Fruit fly (Drosophila melanogaster) whole organism, prepupa: ENCODE data around the gene Gapvd1.

Source experiments
- CG10631 ChIP-seq: fragments of 200-800 bp; sonication (Bioruptor generic); optimal IDR thresholded peaks from 2 replicates; lab custom pipeline; 2016; ENCODE audit warnings: missing biosample characterization, missing genetic modification characterization
- CG11294 ChIP-seq: fragments of 200-800 bp; sonication (Bioruptor generic); IDR thresholded peaks from 2 replicates; pipeline ENCODE4 v1.3.6; 2022; ENCODE audit warnings: missing biosample characterization, missing genetic modification characterization
- CG11762 ChIP-seq: fragments of 200-800 bp; sonication (Bioruptor generic); optimal IDR thresholded peaks from 3 replicates; lab custom pipeline; 2016; ENCODE audit warnings: missing biosample characterization, missing genetic modification characterization; ENCODE audit not compliant: insufficient read depth
- CG11902 ChIP-seq: fragments of 200-800 bp; sonication (Bioruptor generic); optimal IDR thresholded peaks from 3 replicates; lab custom pipeline; 2016; ENCODE audit warnings: missing biosample characterization, missing genetic modification characterization
- CG15336 ChIP-seq: fragments of 200-800 bp; sonication (Bioruptor generic); IDR thresholded peaks from 2 replicates; pipeline ENCODE4 v1.3.6; 2022; ENCODE audit warnings: missing biosample characterization, missing genetic modification characterization
- CG3032 ChIP-seq: fragments of 200-800 bp; optimal IDR thresholded peaks from 2 replicates; lab custom pipeline; 2019; ENCODE audit warnings: missing biosample characterization, mild to moderate bottlenecking, missing genetic modification characterization, moderate library complexity
- CG31627 ChIP-seq: fragments of 200-800 bp; sonication (Bioruptor generic); optimal IDR thresholded peaks from 3 replicates; lab custom pipeline; 2016; ENCODE audit warnings: missing biosample characterization, missing genetic modification characterization
- CG32006 ChIP-seq: fragments of 200-800 bp; sonication (Bioruptor generic); optimal IDR thresholded peaks from 3 replicates; lab custom pipeline; 2017; ENCODE audit warnings: missing biosample characterization, mild to moderate bottlenecking, missing genetic modification characterization
- CG34406 ChIP-seq: fragments of 200-800 bp; sonication (Bioruptor generic); optimal IDR thresholded peaks from 3 replicates; lab custom pipeline; 2016; ENCODE audit warnings: missing biosample characterization, missing genetic modification characterization
- CG3919 ChIP-seq: fragments of 200-800 bp; sonication (Bioruptor generic); optimal IDR thresholded peaks from 3 replicates; lab custom pipeline; 2016; ENCODE audit warnings: missing biosample characterization, missing genetic modification characterization
- CG4318 ChIP-seq: fragments of 200-800 bp; sonication (Bioruptor generic); optimal IDR thresholded peaks from 3 replicates; lab custom pipeline; 2017; ENCODE audit warnings: missing biosample characterization, mild to moderate bottlenecking, missing genetic modification characterization
- CG6163 ChIP-seq: fragments of 200-800 bp; sonication (Bioruptor generic); IDR thresholded peaks from 3 replicates; pipeline ENCODE4 v1.3.6; 2022; ENCODE audit warnings: missing biosample characterization, missing genetic modification characterization
- CG6276 ChIP-seq: fragments of 200-800 bp; sonication (Bioruptor generic); optimal IDR thresholded peaks from 2 replicates; lab custom pipeline; 2017; ENCODE audit warnings: missing biosample characterization, mild to moderate bottlenecking, missing genetic modification characterization
- CG6792 ChIP-seq: fragments of 200-800 bp; sonication (Bioruptor generic); optimal IDR thresholded peaks from 3 replicates; lab custom pipeline; 2016; ENCODE audit warnings: missing biosample characterization, missing genetic modification characterization
- CG6854 ChIP-seq: fragments of 200-800 bp; sonication (Bioruptor generic); optimal IDR thresholded peaks from 2 replicates; lab custom pipeline; 2017; ENCODE audit warnings: missing biosample characterization, mild to moderate bottlenecking, missing genetic modification characterization
- CG7368 ChIP-seq: fragments of 200-800 bp; sonication (Bioruptor generic); optimal IDR thresholded peaks from 3 replicates; lab custom pipeline; 2016; ENCODE audit warnings: missing biosample characterization, missing genetic modification characterization
- CG8119 ChIP-seq: fragments of 200-800 bp; sonication (Bioruptor generic); IDR thresholded peaks from 3 replicates; pipeline ENCODE4 v1.3.6; 2022; ENCODE audit warnings: missing biosample characterization, missing genetic modification characterization
- CG8319 ChIP-seq: fragments of 200-800 bp; sonication (Bioruptor generic); optimal IDR thresholded peaks from 3 replicates; lab custom pipeline; 2016; ENCODE audit warnings: missing biosample characterization, missing genetic modification characterization
- CG8632 ChIP-seq: fragments of 200-800 bp; sonication (Bioruptor generic); optimal IDR thresholded peaks from 3 replicates; lab custom pipeline; 2016; ENCODE audit warnings: missing biosample characterization, missing genetic modification characterization
- Eip75B ChIP-seq: fragments of 200-800 bp; sonication (Bioruptor generic); optimal IDR thresholded peaks from 3 replicates; lab custom pipeline; 2016; ENCODE audit warnings: missing biosample characterization, missing genetic modification characterization
- Eip78C ChIP-seq: fragments of 200-800 bp; sonication (Bioruptor generic); peaks from one replicate; lab custom pipeline; 2016; ENCODE audit warnings: missing biosample characterization, missing genetic modification characterization
- Eip93F ChIP-seq: fragments of 200-800 bp; sonication (Bioruptor generic); optimal IDR thresholded peaks from 2 replicates; lab custom pipeline; 2016; ENCODE audit warnings: missing biosample characterization, mild to moderate bottlenecking, missing genetic modification characterization
- Ets21C ChIP-seq: fragments of 200-800 bp; sonication (Bioruptor generic); optimal IDR thresholded peaks from 3 replicates; lab custom pipeline; 2016; ENCODE audit warnings: missing biosample characterization, missing genetic modification characterization
- Ets96B ChIP-seq: fragments of 200-800 bp; optimal IDR thresholded peaks from 2 replicates; lab custom pipeline; 2019; ENCODE audit warnings: missing biosample characterization, mild to moderate bottlenecking, missing genetic modification characterization, moderate library complexity
- Gug ChIP-seq: fragments of 200-800 bp; sonication (Bioruptor generic); IDR thresholded peaks from 2 replicates; pipeline ENCODE4 v1.3.6; 2022; ENCODE audit warnings: missing biosample characterization, missing genetic modification characterization
- Hr39 ChIP-seq: fragments of 200-800 bp; sonication (Bioruptor generic); optimal IDR thresholded peaks from 2 replicates; lab custom pipeline; 2016; ENCODE audit warnings: missing biosample characterization, missing genetic modification characterization
- Hr4 ChIP-seq: fragments of 200-800 bp; sonication (Bioruptor generic); optimal IDR thresholded peaks from 3 replicates; lab custom pipeline; 2016; ENCODE audit warnings: missing biosample characterization, missing genetic modification characterization
- Met ChIP-seq: fragments of 200-800 bp; sonication (Bioruptor generic); optimal IDR thresholded peaks from 3 replicates; lab custom pipeline; 2016; ENCODE audit warnings: missing biosample characterization, missing genetic modification characterization
- OdsH ChIP-seq: fragments of 200-800 bp; sonication (Bioruptor generic); optimal IDR thresholded peaks from 3 replicates; lab custom pipeline; 2016; ENCODE audit warnings: missing biosample characterization, missing genetic modification characterization
- Smox ChIP-seq: fragments of 200-800 bp; sonication (Bioruptor generic); optimal IDR thresholded peaks from 3 replicates; lab custom pipeline; 2016; ENCODE audit warnings: missing biosample characterization, missing genetic modification characterization
- Sox102F ChIP-seq: fragments of 200-800 bp; sonication (Bioruptor generic); optimal IDR thresholded peaks from 2 replicates; lab custom pipeline; 2016; ENCODE audit warnings: missing biosample characterization, mild to moderate bottlenecking, missing genetic modification characterization
- Sox14 ChIP-seq: fragments of 200-800 bp; sonication (Bioruptor generic); optimal IDR thresholded peaks from 3 replicates; lab custom pipeline; 2016; ENCODE audit warnings: missing biosample characterization, missing genetic modification characterization
- Sox15 ChIP-seq: fragments of 200-800 bp; sonication (Bioruptor generic); optimal IDR thresholded peaks from 3 replicates; lab custom pipeline; 2016; ENCODE audit warnings: missing biosample characterization, missing genetic modification characterization
- achi ChIP-seq: fragments of 200-800 bp; sonication (Bioruptor generic); optimal IDR thresholded peaks from 3 replicates; lab custom pipeline; 2016; ENCODE audit warnings: missing biosample characterization, missing genetic modification characterization
- cyc ChIP-seq: fragments of 200-800 bp; sonication (Bioruptor generic); optimal IDR thresholded peaks from 3 replicates; lab custom pipeline; 2016; ENCODE audit warnings: missing biosample characterization, missing genetic modification characterization
- eg ChIP-seq: fragments of 200-800 bp; sonication (Bioruptor generic); IDR thresholded peaks from 3 replicates; pipeline ENCODE4 v1.3.6; 2022; ENCODE audit warnings: missing biosample characterization, missing genetic modification characterization
- esn ChIP-seq: fragments of 200-800 bp; sonication (Bioruptor generic); optimal IDR thresholded peaks from 2 replicates; lab custom pipeline; 2016; ENCODE audit warnings: missing biosample characterization, mild to moderate bottlenecking, missing genetic modification characterization, moderate library complexity
- fd59A ChIP-seq: fragments of 200-800 bp; sonication (Bioruptor generic); optimal IDR thresholded peaks from 2 replicates; lab custom pipeline; 2017; ENCODE audit warnings: missing biosample characterization, mild to moderate bottlenecking, missing genetic modification characterization, missing genetic modification reagents
- fd85E ChIP-seq: fragments of 200-800 bp; sonication (Bioruptor generic); optimal IDR thresholded peaks from 3 replicates; lab custom pipeline; 2016; ENCODE audit warnings: missing biosample characterization, missing genetic modification characterization
- fkh ChIP-seq: fragments of 200-800 bp; sonication (Bioruptor generic); optimal IDR thresholded peaks from 3 replicates; lab custom pipeline; 2017; ENCODE audit warnings: missing biosample characterization, mild to moderate bottlenecking, missing genetic modification characterization, moderate library complexity
- net ChIP-seq: fragments of 200-800 bp; sonication (Bioruptor generic); optimal IDR thresholded peaks from 3 replicates; lab custom pipeline; 2016; ENCODE audit warnings: missing biosample characterization, missing genetic modification characterization
- pdm3 ChIP-seq: fragments of 200-800 bp; sonication (Bioruptor generic); optimal IDR thresholded peaks from 3 replicates; lab custom pipeline; 2016; ENCODE audit warnings: missing biosample characterization, missing genetic modification characterization
- spab ChIP-seq: fragments of 200-800 bp; sonication (Bioruptor generic); optimal IDR thresholded peaks from 2 replicates; lab custom pipeline; 2017; ENCODE audit warnings: missing biosample characterization, mild to moderate bottlenecking, missing genetic modification characterization, missing genetic modification reagents
- ss ChIP-seq, 2 experiments: fragments of 200-800 bp; sonication (Bioruptor generic); optimal IDR thresholded peaks; 2 replicates in 1 of 2; 3 replicates in 1 of 2; lab custom pipeline; 2017 to 2018; ENCODE audit warnings: mild to moderate bottlenecking in 2 of 2, missing biosample characterization in 2 of 2, missing genetic modification characterization in 2 of 2, moderate library complexity in 1 of 2
- svp ChIP-seq: fragments of 200-800 bp; sonication (Bioruptor generic); peaks from one replicate; lab custom pipeline; 2016; ENCODE audit warnings: missing biosample characterization, missing genetic modification characterization
- topi ChIP-seq: fragments of 200-800 bp; sonication (Bioruptor generic); optimal IDR thresholded peaks from 3 replicates; lab custom pipeline; 2016; ENCODE audit warnings: missing biosample characterization, missing genetic modification characterization
- vri ChIP-seq: fragments of 200-800 bp; sonication (Bioruptor generic); optimal IDR thresholded peaks from 3 replicates; lab custom pipeline; 2016; ENCODE audit warnings: missing biosample characterization, mild to moderate bottlenecking, missing genetic modification characterization

Gene Gapvd1

DNA sequence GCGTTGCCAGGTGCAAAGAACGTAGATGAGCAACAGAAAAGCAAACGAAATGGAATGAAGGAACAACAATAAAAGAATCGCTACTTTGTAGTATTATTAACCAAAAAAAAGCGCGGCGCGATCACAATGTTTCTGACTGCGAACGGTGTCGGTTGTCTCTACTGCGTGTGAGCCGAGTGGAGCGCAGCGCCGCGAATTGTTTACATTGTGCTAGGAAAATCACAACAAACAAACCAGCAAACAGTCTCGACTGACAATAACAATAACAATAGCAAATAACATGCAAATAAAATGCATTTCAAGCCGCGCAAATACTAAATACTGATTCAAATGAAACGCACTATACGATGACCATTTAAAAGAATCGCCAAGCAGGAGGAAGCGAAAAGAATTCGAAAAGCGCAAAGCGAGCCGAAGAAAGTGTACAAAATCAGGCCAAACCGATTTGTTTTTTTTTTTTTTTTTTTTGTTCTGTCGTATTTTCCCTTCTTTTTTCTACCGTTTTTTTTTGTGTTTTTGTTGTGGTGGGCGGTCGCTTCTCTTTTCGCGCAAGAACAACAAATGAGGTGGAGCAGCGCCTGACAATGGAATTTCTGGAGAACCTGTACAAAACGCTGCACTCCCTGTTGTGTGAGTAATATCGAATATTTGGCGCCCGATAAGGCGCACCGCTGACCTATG lies 14.8 kb downstream of the Gapvd1 start, which contains the start of the genes CG34348 and Kap3 (continued):
- TF ChIP-seq Smox (GFP tag; lab: Kevin White, UChicago) (no peak), CG32006 (no peak), Hr4 (GFP tag; lab: Kevin White, UChicago) (peak; percentile 26), CG6163 (GFP tag; lab: Robert Waterston, UW) (peak; percentile 67), fkh (peak; percentile 3), eg (GFP tag; lab: Robert Waterston, UW) (peak; percentile 64; the same call in 2 of the 3 replicates), Sox14 (GFP tag; lab: Kevin White, UChicago) (no peak)

DNA sequence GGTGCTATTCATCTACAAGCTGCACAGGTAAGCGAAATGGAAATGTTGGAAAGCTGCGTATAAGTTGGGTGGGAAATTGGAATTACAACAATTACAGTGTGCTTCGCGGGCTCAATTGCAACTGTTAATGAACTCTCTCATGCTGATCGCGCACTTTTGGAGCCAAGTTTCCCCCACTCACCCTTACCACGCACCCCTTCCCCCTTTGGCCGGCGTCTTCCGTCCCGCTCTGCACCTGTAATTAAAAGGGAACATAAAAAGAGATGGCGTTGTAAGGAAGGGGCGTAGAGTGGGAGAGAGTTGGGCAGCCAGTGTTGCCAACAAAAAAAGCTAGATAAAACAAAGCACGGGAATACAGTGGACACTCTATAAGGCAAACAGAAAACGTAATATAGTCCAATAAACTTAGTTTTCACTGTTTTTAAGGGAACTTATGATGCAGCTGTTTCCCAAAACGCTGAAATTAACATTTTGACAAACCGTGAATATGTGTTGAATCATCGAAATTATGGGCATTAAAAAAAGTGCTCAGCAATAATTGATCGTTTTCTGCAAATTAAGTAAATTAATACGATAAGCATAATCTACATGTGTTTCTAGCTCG lies 15.6 kb downstream of the Gapvd1 start:
- TF ChIP-seq Sox102F (GFP tag; lab: Kevin White, UChicago): no peak
- peak; percentile 17; the same call in 1 of the 2 replicates for TF ChIP-seq CG15336 (GFP tag; lab: Robert Waterston, UW)
- no peak for TF ChIP-seq CG6276 (GFP tag; lab: Kevin White, UChicago)
- TF ChIP-seq CG8119 (GFP tag; lab: Robert Waterston, UW): no peak
- TF ChIP-seq ss (GFP tag; optimal IDR thresholded peaks at IDR 0.05; lab: Kevin White, UChicago): peak in 1 of 2 experiments; percentile 11
- no peak for TF ChIP-seq vri (GFP tag; lab: Kevin White, UChicago)
- TF ChIP-seq fd85E (GFP tag; lab: Kevin White, UChicago): no peak
- peak; percentile 14 for TF ChIP-seq CG10631 (GFP tag; lab: Kevin White, UChicago)
- TF ChIP-seq fkh: no peak
- TF ChIP-seq Sox14 (GFP tag; lab: Kevin White, UChicago): peak; percentile 4
- TF ChIP-seq CG4318 (GFP tag; lab: Kevin White, UChicago): no peak
- TF ChIP-seq CG6163 (GFP tag; lab: Robert Waterston, UW): peak; percentile 35; the same call in 1 of the 3 replicates
- no peak for TF ChIP-seq CG8319 (GFP tag; lab: Kevin White, UChicago)
- peak; percentile 29 for TF ChIP-seq CG31627
- TF ChIP-seq CG32006: peak; percentile 53
- TF ChIP-seq pdm3 (GFP tag; lab: Kevin White, UChicago): no peak
- TF ChIP-seq Gug (GFP tag; lab: Robert Waterston, UW): no peak
- no peak for TF ChIP-seq Ets21C (GFP tag; lab: Kevin White, UChicago)
- peak; percentile 37 for TF ChIP-seq CG6792 (GFP tag; lab: Kevin White, UChicago)
- no peak for TF ChIP-seq CG11902
- TF ChIP-seq fd59A (GFP tag; lab: Kevin White, UChicago): no peak
- TF ChIP-seq Met (GFP tag; lab: Kevin White, UChicago): peak; percentile 4
- no peak for TF ChIP-seq CG11762 (GFP tag; lab: Kevin White, UChicago)
- no peak for TF ChIP-seq CG7368
- no peak for TF ChIP-seq spab
- peak; percentile 35 for TF ChIP-seq OdsH (GFP tag; lab: Kevin White, UChicago)
- TF ChIP-seq CG34406 (GFP tag; lab: Kevin White, UChicago): no peak
- peak; percentile 43 for TF ChIP-seq achi (GFP tag; lab: Kevin White, UChicago)
- TF ChIP-seq Hr4 (GFP tag; lab: Kevin White, UChicago): peak; percentile 48
- peak; percentile 33 for TF ChIP-seq Smox (GFP tag; lab: Kevin White, UChicago)
- peak; percentile 28 for TF ChIP-seq esn (GFP tag; lab: Kevin White, UChicago)
- TF ChIP-seq Eip93F: no peak
- peak; percentile 53; the same call in 2 of the 3 replicates for TF ChIP-seq eg (GFP tag; lab: Robert Waterston, UW)
- TF ChIP-seq net: no peak
- peak; percentile 22 for TF ChIP-seq CG3032 (tag; lab: Kevin White, UChicago)
- TF ChIP-seq Sox15 (GFP tag; lab: Kevin White, UChicago): peak; percentile 5
- TF ChIP-seq svp (GFP tag; lab: Kevin White, UChicago): peak; percentile 74
- TF ChIP-seq CG3919 (GFP tag; lab: Kevin White, UChicago): peak; percentile 52
- TF ChIP-seq topi (GFP tag; lab: Kevin White, UChicago): peak; percentile 26
- TF ChIP-seq cyc (GFP tag; lab: Kevin White, UChicago): no peak
- TF ChIP-seq Ets96B (tag; lab: Kevin White, UChicago): peak; percentile 14
- TF ChIP-seq CG11294 (GFP tag; lab: Robert Waterston, UW): no peak
- TF ChIP-seq CG8632 (GFP tag; lab: Kevin White, UChicago): no peak
- peak; percentile 63 for TF ChIP-seq Eip78C
- TF ChIP-seq Eip75B (GFP tag; lab: Kevin White, UChicago): peak; percentile 17
- TF ChIP-seq Hr39 (GFP tag; lab: Kevin White, UChicago): peak; percentile 34
- no peak for TF ChIP-seq CG6854 (GFP tag; lab: Kevin White, UChicago)
